Worm (Caenorhabditis elegans) whole organism, midembryonic: Measurements from ENCODE around the gene oac-22.

Experiments used
- T22C8.4 ChIP-seq: fragments of 200-800 bp; sonication (Bioruptor generic); IDR thresholded peaks from 2 replicates; pipeline ENCODE4 v1.3.6; 2022; ENCODE audit warnings: missing genetic modification characterization, missing compliant biosample characterization
- klf-2 ChIP-seq: fragments of 200-800 bp; sonication (Bioruptor generic); conservative IDR thresholded peaks from 2 replicates; pipeline ENCODE4 v1.3.6; 2022; ENCODE audit warnings: missing genetic modification reagents, missing genetic modification characterization, missing compliant biosample characterization

- TF ChIP-seq klf-2 (GFP tag; lab: Robert Waterston, UW) (no peak), T22C8.4 (GFP tag; lab: Robert Waterston, UW) (no peak)
These were observed 17.5 kb downstream of the oac-22 start, which contains the start of gene F56D6.6 for ce11 chrIV:3902955-3903354.
